Worm (Caenorhabditis elegans): ENCODE measurements around the gene gpch-1.
A peak's percentile ranks its signal among the peaks of the same experiment; 100 is the strongest.

Gene gpch-1

DNA sequence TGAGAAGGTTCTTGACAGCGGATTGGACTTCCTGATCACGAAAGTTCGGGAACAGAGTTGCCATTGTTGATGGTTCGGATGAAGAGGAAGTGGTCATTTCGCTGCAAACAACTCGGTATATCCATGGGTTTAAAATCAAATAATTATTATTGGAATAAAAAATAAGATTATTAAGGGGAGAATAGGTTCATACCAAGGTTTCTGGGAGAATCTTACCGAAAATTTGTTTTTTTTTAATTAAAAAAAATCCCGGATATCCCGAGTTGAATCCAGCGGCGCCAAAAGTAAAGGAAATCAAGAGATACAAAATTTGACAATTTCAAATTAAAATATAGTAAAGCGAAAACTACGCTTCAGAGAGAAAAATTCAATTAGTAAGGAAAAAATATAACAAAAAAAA, 9.6 kb downstream of the gpch-1 start, which contains the start of the genes R07E5.19 and pdcd-2:
Gene R07E5.19 (minus strand): TSS at position 101 of the 400 bp plus-strand sequence.
Gene pdcd-2 (minus strand): TSS at position 102 of the 400 bp plus-strand sequence.
- no peak for TF ChIP-seq tbx-37 (GFP tag; conservative IDR thresholded peaks at IDR 0.05)
- no peak for TF ChIP-seq tbx-11 (GFP tag; IDR thresholded peaks at IDR 0.05)
- TF ChIP-seq scrt-1 (GFP tag; IDR thresholded peaks at IDR 0.05): no peak
- no peak for TF ChIP-seq aly-1 (tag; optimal IDR thresholded peaks at IDR 0.05)
- no peak for TF ChIP-seq tra-4 (tag; optimal IDR thresholded peaks at IDR 0.05)
- TF ChIP-seq hmg-4 (GFP tag; optimal IDR thresholded peaks at IDR 0.05): no peak
- no peak for TF ChIP-seq hnd-1 (tag; optimal IDR thresholded peaks at IDR 0.05)
- TF ChIP-seq ceh-13 (GFP tag; optimal IDR thresholded peaks at IDR 0.05): no peak
- no peak for TF ChIP-seq ceh-36 (tag; optimal IDR thresholded peaks at IDR 0.05)
- TF ChIP-seq ets-7 (tag; optimal IDR thresholded peaks at IDR 0.05): no peak

DNA sequence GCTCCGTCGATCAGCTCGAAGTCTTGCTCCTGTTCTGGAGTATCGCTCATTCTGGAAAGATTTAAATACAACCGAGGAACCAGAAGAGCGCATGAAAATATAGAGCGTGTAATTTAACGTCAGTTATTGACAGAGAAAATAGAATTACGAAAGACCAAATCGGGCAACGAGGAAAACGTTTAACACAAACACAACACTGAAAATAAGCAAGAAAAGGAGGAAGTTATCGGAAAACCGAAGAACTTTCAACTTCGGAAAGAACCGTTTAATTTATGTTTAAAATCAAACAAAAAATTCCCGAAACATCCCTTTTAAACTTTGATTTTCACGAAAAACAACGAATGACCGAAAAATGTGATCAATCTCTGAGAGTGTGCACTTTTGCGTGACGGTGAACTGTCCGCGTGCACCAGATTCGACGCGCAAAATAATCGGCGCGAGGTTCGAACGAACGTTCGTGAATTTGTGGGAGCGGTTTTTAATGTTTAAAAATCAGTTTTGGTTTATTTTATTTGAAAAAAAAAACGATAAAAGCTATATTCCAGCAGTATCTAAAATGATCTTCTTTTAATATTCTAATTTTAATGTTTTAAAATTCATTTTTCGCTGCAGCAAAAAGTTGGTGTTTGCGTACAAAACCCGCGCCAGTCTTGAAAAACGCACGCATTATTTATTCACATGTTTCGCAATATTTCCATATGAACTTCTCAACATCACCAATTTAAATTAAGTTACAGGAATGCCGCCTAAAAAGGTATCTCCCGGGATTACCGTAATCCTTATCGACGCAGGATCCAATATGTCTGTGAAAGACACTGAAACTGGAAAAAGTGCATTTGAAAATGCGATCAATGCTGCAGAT, 11.0 kb downstream of the gpch-1 start, which contains the start of the genes R07E5.7 and cku-80:
Gene R07E5.7 (minus strand): TSS at position 51 of the 862 bp plus-strand sequence.
Gene cku-80 (plus strand): TSS at position 732 of the 862 bp plus-strand sequence.
- TF ChIP-seq tbx-11 (GFP tag; IDR thresholded peaks at IDR 0.05) (0 out of 2 replicates have a peak, but pooled peaks have one; percentile 44), ceh-13 (GFP tag; optimal IDR thresholded peaks at IDR 0.05) (no peak), aly-1 (tag; optimal IDR thresholded peaks at IDR 0.05) (no peak), F13C5.2 (tag; optimal IDR thresholded peaks at IDR 0.05) (peak; percentile 61), tbx-37 (GFP tag; conservative IDR thresholded peaks at IDR 0.05) (no peak), scrt-1 (GFP tag; IDR thresholded peaks at IDR 0.05) (no peak), flt-1 (GFP tag; IDR thresholded peaks at IDR 0.05) (0 out of 2 replicates have a peak, but pooled peaks have one; percentile 17)

DNA sequence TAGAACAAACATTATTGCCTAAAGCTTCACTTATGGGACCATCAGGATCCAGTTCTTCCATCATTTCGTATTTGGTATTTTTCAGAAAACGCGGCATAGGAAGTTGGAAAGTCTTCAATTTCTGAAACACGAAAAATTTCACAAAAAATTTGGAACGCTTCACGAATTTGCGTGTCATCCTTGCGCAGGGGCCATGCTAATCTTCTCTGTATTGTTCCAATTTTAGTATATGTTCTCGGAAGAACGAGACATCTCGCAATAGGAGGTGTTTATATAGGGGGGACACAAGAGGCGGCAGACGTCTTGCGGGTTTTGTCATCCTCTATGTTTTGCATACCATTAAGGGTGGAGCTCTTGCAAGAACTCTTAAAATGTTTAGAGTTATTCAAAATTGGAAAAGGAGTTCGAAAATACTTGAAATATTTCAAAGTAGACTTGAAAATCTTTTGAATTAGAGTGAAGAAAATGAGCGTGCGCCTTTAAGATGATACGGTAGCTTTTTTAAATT, 18.4 kb downstream of the gpch-1 start:
- TF ChIP-seq ets-7 (tag; optimal IDR thresholded peaks at IDR 0.05): peak; percentile 10
- TF ChIP-seq B0310.2 (tag; optimal IDR thresholded peaks at IDR 0.05): peak; percentile 59
- peak; percentile 42 for TF ChIP-seq ceh-13 (GFP tag; optimal IDR thresholded peaks at IDR 0.05)
- TF ChIP-seq scrt-1 (GFP tag; IDR thresholded peaks at IDR 0.05): peak; percentile 92
- TF ChIP-seq aly-1 (tag; optimal IDR thresholded peaks at IDR 0.05): peak; percentile 80
- peak; percentile 81 for TF ChIP-seq flt-1 (GFP tag; IDR thresholded peaks at IDR 0.05)
- TF ChIP-seq tbx-11 (GFP tag; IDR thresholded peaks at IDR 0.05): peak; percentile 89
- TF ChIP-seq tbx-37 (GFP tag; conservative IDR thresholded peaks at IDR 0.05): peak; percentile 87
- TF ChIP-seq pes-1 (GFP tag; IDR thresholded peaks at IDR 0.05): peak; percentile 93
- peak; percentile 85 for TF ChIP-seq hmg-4 (GFP tag; optimal IDR thresholded peaks at IDR 0.05)
- peak; percentile 54 for TF ChIP-seq F13C5.2 (tag; optimal IDR thresholded peaks at IDR 0.05)
- peak; percentile 34 for TF ChIP-seq tra-4 (tag; optimal IDR thresholded peaks at IDR 0.05)
- peak; percentile 45 for TF ChIP-seq hnd-1 (tag; optimal IDR thresholded peaks at IDR 0.05)
- TF ChIP-seq sea-1 (GFP tag; conservative IDR thresholded peaks at IDR 0.05): peak; percentile 90
- peak; percentile 78 for TF ChIP-seq ceh-36 (tag; optimal IDR thresholded peaks at IDR 0.05)
- peak; percentile 56 for TF ChIP-seq hmbx-1 (tag; optimal IDR thresholded peaks at IDR 0.05)

DNA sequence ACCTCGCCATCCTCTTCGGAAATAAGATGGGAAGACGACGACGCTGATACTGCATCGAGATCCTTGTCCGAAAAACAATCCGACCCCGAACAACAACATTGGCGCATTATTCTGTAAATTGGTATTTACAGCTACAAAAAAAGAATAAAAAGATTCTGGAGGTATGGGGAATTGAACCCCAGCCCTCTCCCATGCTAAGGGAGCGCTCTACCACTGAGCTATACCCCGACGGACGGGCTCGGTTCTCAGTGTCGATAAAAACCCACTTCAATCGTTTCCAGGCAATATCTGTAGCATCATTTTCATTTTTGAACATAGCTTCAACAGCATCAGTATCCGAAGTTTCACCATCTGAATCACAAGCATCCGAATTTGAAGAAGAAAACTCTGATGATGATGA, 20.4 kb downstream of the gpch-1 start:
- peak; percentile 79 for TF ChIP-seq scrt-1 (GFP tag; IDR thresholded peaks at IDR 0.05)
- TF ChIP-seq sea-1 (GFP tag; conservative IDR thresholded peaks at IDR 0.05): 0 out of 2 replicates have a peak, but pooled peaks have one; percentile 66
- no peak for TF ChIP-seq ets-7 (tag; optimal IDR thresholded peaks at IDR 0.05)
- TF ChIP-seq pes-1 (GFP tag; IDR thresholded peaks at IDR 0.05): no peak; the same call in none of the 2 replicates
- peak; percentile 48 for TF ChIP-seq aly-1 (tag; optimal IDR thresholded peaks at IDR 0.05)
- TF ChIP-seq F13C5.2 (tag; optimal IDR thresholded peaks at IDR 0.05): no peak
- peak; percentile 27 for TF ChIP-seq ceh-36 (tag; optimal IDR thresholded peaks at IDR 0.05)
- TF ChIP-seq hmg-4 (GFP tag; optimal IDR thresholded peaks at IDR 0.05): peak; percentile 28
- peak; percentile 46; the same call in 1 of the 2 replicates for TF ChIP-seq tbx-37 (GFP tag; conservative IDR thresholded peaks at IDR 0.05)
- peak; percentile 27 for TF ChIP-seq hnd-1 (tag; optimal IDR thresholded peaks at IDR 0.05)
- peak; percentile 75 for TF ChIP-seq tbx-11 (GFP tag; IDR thresholded peaks at IDR 0.05)
- peak; percentile 15 for TF ChIP-seq ceh-13 (GFP tag; optimal IDR thresholded peaks at IDR 0.05)
- TF ChIP-seq flt-1 (GFP tag; IDR thresholded peaks at IDR 0.05): peak; percentile 78

DNA sequence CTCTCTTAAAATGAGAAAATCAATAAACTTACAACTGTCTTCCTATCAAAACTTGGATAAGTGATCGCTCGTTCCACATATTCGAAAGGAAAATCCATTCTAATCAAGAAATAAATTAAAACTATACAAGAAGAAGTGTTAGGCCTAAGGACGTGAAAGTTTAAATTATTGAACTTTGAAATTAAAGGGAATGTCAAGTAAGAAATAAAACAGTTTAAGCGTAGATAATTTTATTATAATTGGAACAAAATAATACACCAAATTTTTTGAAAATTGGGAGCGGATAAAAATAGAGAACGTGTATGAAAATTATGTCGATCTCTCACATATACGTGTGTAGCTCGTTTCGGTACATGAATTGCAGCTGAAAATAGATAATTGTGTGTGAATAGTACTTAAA, 21.1 kb downstream of the gpch-1 start, which contains the start of gene C28A5.6:
Gene C28A5.6 (minus strand): TSS at position 101 of the 400 bp plus-strand sequence.
- TF ChIP-seq scrt-1 (GFP tag; IDR thresholded peaks at IDR 0.05) (no peak), hnd-1 (tag; optimal IDR thresholded peaks at IDR 0.05) (no peak), hmbx-1 (tag; optimal IDR thresholded peaks at IDR 0.05) (no peak), aly-1 (tag; optimal IDR thresholded peaks at IDR 0.05) (no peak), flt-1 (GFP tag; IDR thresholded peaks at IDR 0.05) (no peak), hmg-4 (GFP tag; optimal IDR thresholded peaks at IDR 0.05) (no peak), ets-7 (tag; optimal IDR thresholded peaks at IDR 0.05) (no peak), pes-1 (GFP tag; IDR thresholded peaks at IDR 0.05) (no peak), tbx-11 (GFP tag; IDR thresholded peaks at IDR 0.05) (no peak), ceh-13 (GFP tag; optimal IDR thresholded peaks at IDR 0.05) (no peak), tbx-37 (GFP tag; conservative IDR thresholded peaks at IDR 0.05) (no peak), ama-1 (optimal IDR thresholded peaks at IDR 0.05) (no peak), sea-1 (GFP tag; conservative IDR thresholded peaks at IDR 0.05) (no peak), B0310.2 (tag; optimal IDR thresholded peaks at IDR 0.05) (no peak)

DNA sequence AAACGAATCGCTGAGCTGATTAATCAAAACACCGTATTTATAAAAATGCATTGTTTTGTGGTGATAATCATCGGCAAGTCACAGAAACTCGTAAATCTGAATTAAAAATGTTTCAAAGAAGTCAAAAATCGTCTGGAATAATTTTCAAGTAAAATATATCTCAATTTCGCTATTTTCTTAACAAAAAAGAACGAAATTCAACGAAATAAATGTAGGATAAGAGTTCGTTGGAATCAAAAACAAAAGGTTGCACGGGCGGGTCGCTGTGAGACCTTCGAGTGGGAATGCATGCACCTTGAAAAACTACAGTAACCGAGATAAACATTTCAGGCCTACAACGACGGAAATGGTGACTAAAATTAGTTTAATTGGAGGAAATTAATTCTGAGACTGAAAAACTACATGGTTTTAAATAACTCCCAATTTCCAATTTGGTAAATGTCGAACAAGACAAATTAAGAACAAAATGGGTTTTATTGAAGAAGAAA, 26.0 kb downstream of the gpch-1 start, which contains the start of gene C28A5.1:
Gene C28A5.1 (minus strand): TSS at position 51 of the 488 bp plus-strand sequence.
- no peak for TF ChIP-seq ceh-36 (tag; optimal IDR thresholded peaks at IDR 0.05)
- no peak for TF ChIP-seq ama-1 (optimal IDR thresholded peaks at IDR 0.05)
- no peak for TF ChIP-seq flt-1 (GFP tag; IDR thresholded peaks at IDR 0.05)
- no peak for TF ChIP-seq scrt-1 (GFP tag; IDR thresholded peaks at IDR 0.05)
- TF ChIP-seq hmg-4 (GFP tag; optimal IDR thresholded peaks at IDR 0.05): no peak
- no peak for TF ChIP-seq tra-4 (tag; optimal IDR thresholded peaks at IDR 0.05)
- TF ChIP-seq sea-1 (GFP tag; conservative IDR thresholded peaks at IDR 0.05): no peak
- no peak for TF ChIP-seq ceh-13 (GFP tag; optimal IDR thresholded peaks at IDR 0.05)
- TF ChIP-seq ets-7 (tag; optimal IDR thresholded peaks at IDR 0.05): no peak
- TF ChIP-seq pes-1 (GFP tag; IDR thresholded peaks at IDR 0.05): no peak
- no peak for TF ChIP-seq tbx-37 (GFP tag; conservative IDR thresholded peaks at IDR 0.05)
- TF ChIP-seq aly-1 (tag; optimal IDR thresholded peaks at IDR 0.05): no peak
- no peak for TF ChIP-seq hmbx-1 (tag; optimal IDR thresholded peaks at IDR 0.05)
- TF ChIP-seq tbx-11 (GFP tag; IDR thresholded peaks at IDR 0.05): no peak
- TF ChIP-seq F13C5.2 (tag; optimal IDR thresholded peaks at IDR 0.05): no peak
- TF ChIP-seq hnd-1 (tag; optimal IDR thresholded peaks at IDR 0.05): no peak
- TF ChIP-seq B0310.2 (tag; optimal IDR thresholded peaks at IDR 0.05): no peak
